Worm (Caenorhabditis elegans) whole organism, early embryonic: Measurements from ENCODE around the gene cct-5.

Source experiments
- ama-1 ChIP-seq: fragments of 150-350 bp; optimal IDR thresholded peaks from 2 replicates; lab custom pipeline; 2014
- ceh-13 ChIP-seq: fragments of 200-800 bp; sonication (Bioruptor generic); optimal IDR thresholded peaks from 2 replicates; lab custom pipeline; 2018; ENCODE audit warnings: mild to moderate bottlenecking, missing genetic modification characterization, missing compliant biosample characterization
- flt-1 ChIP-seq: fragments of 200-800 bp; sonication (Bioruptor generic); IDR thresholded peaks from 2 replicates; pipeline ENCODE4 v1.3.6; 2022; ENCODE audit warnings: missing genetic modification characterization, missing compliant biosample characterization
- hnd-1 ChIP-seq: sonication (generic microtip); optimal IDR thresholded peaks from 2 replicates; lab custom pipeline; 2016; ENCODE audit warnings: missing genetic modification characterization, missing compliant biosample characterization
- scrt-1 ChIP-seq: fragments of 200-800 bp; sonication (Bioruptor generic); IDR thresholded peaks from 2 replicates; pipeline ENCODE4 v1.3.6; 2022; ENCODE audit warnings: missing genetic modification characterization, missing compliant biosample characterization
- tbx-37 ChIP-seq: fragments of 200-800 bp; sonication (Bioruptor generic); conservative IDR thresholded peaks from 2 replicates; pipeline ENCODE4 v1.3.6; 2022; ENCODE audit warnings: missing genetic modification reagents, missing genetic modification characterization, missing compliant biosample characterization
- tra-4 ChIP-seq: sonication (generic microtip); optimal IDR thresholded peaks from 2 replicates; lab custom pipeline; 2017; ENCODE audit warnings: missing genetic modification characterization, missing compliant biosample characterization

ce11 chrIII:4498938-4499337 is 9.0 kb downstream of the cct-5 start, which contains the start of the genes C07G2.5 and atf-7:
- no peak for TF ChIP-seq flt-1
- no peak for TF ChIP-seq tbx-37 (GFP tag; lab: Robert Waterston, UW)
- TF ChIP-seq ceh-13 = no peak
- TF ChIP-seq hnd-1 (tag; lab: Kevin White, UChicago) = no peak
- TF ChIP-seq ama-1 (lab: Kevin White, UChicago) = no peak
- TF ChIP-seq scrt-1 (GFP tag; lab: Robert Waterston, UW) = no peak
- no peak for TF ChIP-seq tra-4
